Worm (Caenorhabditis elegans): ENCODE measurements around the gene srj-39.

Gene srj-39

ce11 chrV:4106688-4107087, 2.3 kb downstream of the srj-39 start:
- TF ChIP-seq zip-5 (tag; optimal IDR thresholded peaks at IDR 0.05) (no peak), gmeb-2 (tag; optimal IDR thresholded peaks at IDR 0.05) (no peak), mec-3 (tag; optimal IDR thresholded peaks at IDR 0.05; ENCODE audit: borderline replicate concordance) (no peak), lim-6 (tag; optimal IDR thresholded peaks at IDR 0.05) (no peak), ceh-22 (tag; optimal IDR thresholded peaks at IDR 0.05) (no peak), C38D4.7 (GFP tag; optimal IDR thresholded peaks at IDR 0.05) (no peak), sdc-2 (tag; optimal IDR thresholded peaks at IDR 0.05) (no peak), ceh-19 (GFP tag; optimal IDR thresholded peaks at IDR 0.05) (no peak), C08G9.2 (tag; optimal IDR thresholded peaks at IDR 0.05) (no peak), tbx-2 (tag; optimal IDR thresholded peaks at IDR 0.05) (no peak), nhr-232 (tag; optimal IDR thresholded peaks at IDR 0.05) (no peak), ztf-16 (tag; optimal IDR thresholded peaks at IDR 0.05) (no peak), unc-55 (GFP tag; optimal IDR thresholded peaks at IDR 0.05) (no peak), che-1 (tag; optimal IDR thresholded peaks at IDR 0.05) (no peak), pqm-1 (tag; optimal IDR thresholded peaks at IDR 0.05) (no peak), hlh-30 (tag; optimal IDR thresholded peaks at IDR 0.05; ENCODE audit: insufficient read depth) (no peak), hlh-13 (GFP tag; optimal IDR thresholded peaks at IDR 0.05) (no peak), ceh-34 (tag; optimal IDR thresholded peaks at IDR 0.05) (no peak)

ce11 chrV:4109873-4110272, 5.5 kb downstream of the srj-39 start, which contains the start of gene clc-18:
Gene clc-18, minus strand, starts transcription at chrV:4109973.
- TF ChIP-seq ceh-48 (tag; optimal IDR thresholded peaks at IDR 0.05) (no peak), ets-4 (tag; optimal IDR thresholded peaks at IDR 0.05) (no peak), mec-3 (tag; optimal IDR thresholded peaks at IDR 0.05; ENCODE audit: borderline replicate concordance) (no peak), elt-2 (tag; optimal IDR thresholded peaks at IDR 0.05) (no peak), hlh-30 (tag; optimal IDR thresholded peaks at IDR 0.05; ENCODE audit: insufficient read depth) (no peak), pqm-1 (tag; optimal IDR thresholded peaks at IDR 0.05) (no peak), K02D7.2 (tag; optimal IDR thresholded peaks at IDR 0.05) (no peak), npax-4 (tag; optimal IDR thresholded peaks at IDR 0.05) (no peak), nhr-11 (tag; optimal IDR thresholded peaks at IDR 0.05) (no peak), nhr-232 (tag; optimal IDR thresholded peaks at IDR 0.05) (no peak), eyg-1 (tag; optimal IDR thresholded peaks at IDR 0.05) (no peak), Y22D7AL.16 (tag; optimal IDR thresholded peaks at IDR 0.05) (no peak), lin-11 (tag; optimal IDR thresholded peaks at IDR 0.05) (no peak), unc-42 (tag; optimal IDR thresholded peaks at IDR 0.05) (no peak), nfya-1 (tag; optimal IDR thresholded peaks at IDR 0.05) (no peak)

ce11 chrV:4112516-4112915, 8.1 kb downstream of the srj-39 start, which contains the start of gene srw-134:
Gene srw-134, minus strand, starts transcription at chrV:4112616.
- TF ChIP-seq hlh-6 (tag; optimal IDR thresholded peaks at IDR 0.05): no peak
- no peak for TF ChIP-seq ceh-31 (tag; optimal IDR thresholded peaks at IDR 0.05)
- no peak for TF ChIP-seq eyg-1 (tag; optimal IDR thresholded peaks at IDR 0.05)
- no peak for TF ChIP-seq pag-3 (tag; optimal IDR thresholded peaks at IDR 0.05; ENCODE audit: borderline replicate concordance)
- no peak for TF ChIP-seq ceh-2 (tag; optimal IDR thresholded peaks at IDR 0.05)
- no peak for TF ChIP-seq ttx-3 (tag; optimal IDR thresholded peaks at IDR 0.05)
- TF ChIP-seq sdc-2 (tag; optimal IDR thresholded peaks at IDR 0.05): no peak
- no peak for TF ChIP-seq ceh-6 (GFP tag; optimal IDR thresholded peaks at IDR 0.05)
- no peak for TF ChIP-seq ceh-18 (tag; optimal IDR thresholded peaks at IDR 0.05)
- TF ChIP-seq fkh-6 (tag; optimal IDR thresholded peaks at IDR 0.05): no peak
- TF ChIP-seq pqm-1 (tag; optimal IDR thresholded peaks at IDR 0.05): no peak
- TF ChIP-seq madf-2 (tag; optimal IDR thresholded peaks at IDR 0.05): no peak
- no peak for TF ChIP-seq unc-55 (GFP tag; optimal IDR thresholded peaks at IDR 0.05)
- TF ChIP-seq fax-1 (tag; optimal IDR thresholded peaks at IDR 0.05): no peak
- no peak for TF ChIP-seq rnt-1 (tag; optimal IDR thresholded peaks at IDR 0.05)
- no peak for TF ChIP-seq elt-4 (tag; optimal IDR thresholded peaks at IDR 0.05)
